Fruit fly (Drosophila melanogaster) whole organism, embryonic: ENCODE results near the gene Gr5a.
A peak's percentile ranks its signal among the peaks of the same experiment; 100 is the strongest.

Experiments
- Ada2b ChIP-seq: fragments of 200-800 bp; sonication (Bioruptor generic); IDR thresholded peaks from 2 replicates; pipeline ENCODE4 v1.3.6; 2022; ENCODE audit warnings: missing biosample characterization, missing genetic modification characterization
- Antp ChIP-seq: fragments of 200-800 bp; sonication (Bioruptor generic); optimal IDR thresholded peaks from 3 replicates; lab custom pipeline; 2016; ENCODE audit warnings: missing biosample characterization, missing genetic modification characterization
- Atf6 ChIP-seq: fragments of 200-800 bp; sonication (Bioruptor generic); IDR thresholded peaks from 2 replicates; pipeline ENCODE4 v1.3.6; 2022; ENCODE audit warnings: missing biosample characterization, missing genetic modification characterization
- BtbVII ChIP-seq: fragments of 200-800 bp; sonication (Bioruptor generic); optimal IDR thresholded peaks from 3 replicates; lab custom pipeline; 2017; ENCODE audit warnings: missing biosample characterization, mild to moderate bottlenecking, missing genetic modification characterization
- CG10565 ChIP-seq: fragments of 200-800 bp; sonication (Bioruptor generic); optimal IDR thresholded peaks from 3 replicates; lab custom pipeline; 2016; ENCODE audit warnings: missing biosample characterization, mild to moderate bottlenecking, missing genetic modification characterization
- CG11093 ChIP-seq: fragments of 200-800 bp; sonication (Bioruptor generic); IDR thresholded peaks from 3 replicates; pipeline ENCODE4 v1.3.6; 2022; ENCODE audit warnings: missing biosample characterization, missing genetic modification characterization
- CG11247 ChIP-seq: fragments of 200-800 bp; sonication (Bioruptor generic); IDR thresholded peaks from 2 replicates; pipeline ENCODE4 v1.3.6; 2022; ENCODE audit warnings: missing biosample characterization, missing genetic modification characterization
- CG12219 ChIP-seq: fragments of 200-800 bp; sonication (Bioruptor generic); optimal IDR thresholded peaks from 3 replicates; lab custom pipeline; 2018; ENCODE audit warnings: missing biosample characterization, mild to moderate bottlenecking, missing genetic modification characterization
- CG13296 ChIP-seq: fragments of 200-800 bp; sonication (Bioruptor generic); optimal IDR thresholded peaks from 3 replicates; lab custom pipeline; 2018; ENCODE audit warnings: missing biosample characterization, mild to moderate bottlenecking, missing genetic modification characterization
- CG15514 ChIP-seq: fragments of 200-800 bp; sonication (Bioruptor generic); optimal IDR thresholded peaks from 3 replicates; lab custom pipeline; 2017; ENCODE audit warnings: missing biosample characterization, missing genetic modification characterization, mild to moderate bottlenecking, moderate library complexity, missing genetic modification reagents
- CG15601 ChIP-seq: fragments of 200-800 bp; sonication (Bioruptor generic); optimal IDR thresholded peaks from 3 replicates; lab custom pipeline; 2019; ENCODE audit warnings: missing biosample characterization, mild to moderate bottlenecking, missing genetic modification characterization, moderate library complexity
- CG17361 ChIP-seq: fragments of 200-800 bp; sonication (Bioruptor generic); IDR thresholded peaks from 3 replicates; pipeline ENCODE4 v1.3.6; 2022; ENCODE audit warnings: missing biosample characterization, missing genetic modification characterization
- CG17385 ChIP-seq: fragments of 200-800 bp; sonication (Bioruptor generic); optimal IDR thresholded peaks from 3 replicates; lab custom pipeline; 2018; ENCODE audit warnings: missing biosample characterization, mild to moderate bottlenecking, missing genetic modification characterization
- CG17912 ChIP-seq: fragments of 200-800 bp; sonication (Bioruptor generic); optimal IDR thresholded peaks from 2 replicates; lab custom pipeline; 2018; ENCODE audit warnings: missing biosample characterization, mild to moderate bottlenecking, missing genetic modification characterization
- CG33213 ChIP-seq: fragments of 200-800 bp; sonication (Bioruptor generic); optimal IDR thresholded peaks from 3 replicates; lab custom pipeline; 2016; ENCODE audit warnings: missing biosample characterization, missing genetic modification characterization
- CG33557 ChIP-seq: fragments of 200-800 bp; sonication (Bioruptor generic); optimal IDR thresholded peaks from 2 replicates; lab custom pipeline; 2019; ENCODE audit warnings: missing biosample characterization, mild to moderate bottlenecking, missing genetic modification characterization, moderate library complexity
- CG43689 ChIP-seq: fragments of 200-800 bp; sonication (Bioruptor generic); IDR thresholded peaks from 2 replicates; pipeline ENCODE4 v1.3.6; 2022; ENCODE audit warnings: missing biosample characterization, missing genetic modification characterization
- CG6175 ChIP-seq: fragments of 200-800 bp; sonication (Bioruptor generic); IDR thresholded peaks from 3 replicates; pipeline ENCODE4 v1.3.6; 2022; ENCODE audit warnings: missing biosample characterization, missing genetic modification characterization
- CG6272 ChIP-seq: fragments of 200-800 bp; sonication (Bioruptor generic); IDR thresholded peaks from 2 replicates; pipeline ENCODE4 v1.3.6; 2022; ENCODE audit warnings: missing biosample characterization, missing genetic modification characterization
- CG8478 ChIP-seq: fragments of >200 bp; optimal IDR thresholded peaks from 2 replicates; lab custom pipeline; 2018
- CG9817 ChIP-seq: fragments of 200-800 bp; sonication (Bioruptor generic); optimal IDR thresholded peaks from 2 replicates; lab custom pipeline; 2018; ENCODE audit warnings: missing biosample characterization, mild to moderate bottlenecking, missing genetic modification characterization, moderate library complexity
- CTCF ChIP-seq: fragments of 200-800 bp; sonication (Bioruptor generic); optimal IDR thresholded peaks from 2 replicates; lab custom pipeline; 2017; ENCODE audit warnings: missing biosample characterization, mild to moderate bottlenecking, missing genetic modification characterization, moderate library complexity
- D19B ChIP-seq: fragments of 200-800 bp; sonication (Bioruptor generic); optimal IDR thresholded peaks from 2 replicates; lab custom pipeline; 2017; ENCODE audit warnings: missing biosample characterization, mild to moderate bottlenecking, missing genetic modification characterization
- Doc2 ChIP-seq: fragments of 200-800 bp; sonication (Bioruptor generic); IDR thresholded peaks from 2 replicates; pipeline ENCODE4 v1.3.6; 2022; ENCODE audit warnings: missing biosample characterization, missing genetic modification characterization
- Drgx ChIP-seq: fragments of 200-800 bp; sonication (Bioruptor generic); IDR thresholded peaks from 2 replicates; pipeline ENCODE4 v1.3.6; 2022; ENCODE audit warnings: missing biosample characterization, missing genetic modification characterization
- E2f1 ChIP-seq: fragments of 200-800 bp; sonication (Bioruptor generic); IDR thresholded peaks from 2 replicates; pipeline ENCODE4 v1.3.6; 2022; ENCODE audit warnings: missing biosample characterization, missing genetic modification characterization
- Gug ChIP-seq: fragments of 200-800 bp; sonication (Bioruptor generic); IDR thresholded peaks from 4 replicates; pipeline ENCODE4 v1.3.6; 2022; ENCODE audit warnings: missing biosample characterization, missing genetic modification characterization
- Hr78 ChIP-seq, 2 experiments: fragments of 200-800 bp in 1 of 2; fragments of >200 bp in 1 of 2; sonication (Bioruptor generic) in 1 of 2; optimal IDR thresholded peaks; 2 replicates each; lab custom pipeline; 2017 to 2019; ENCODE audit warnings: missing biosample characterization in 2 of 2, missing genetic modification characterization in 2 of 2, mild to moderate bottlenecking in 1 of 2, moderate library complexity in 1 of 2
- Hsf ChIP-seq: fragments of 200-800 bp; sonication (Bioruptor generic); optimal IDR thresholded peaks from 3 replicates; lab custom pipeline; 2016; ENCODE audit warnings: missing biosample characterization, missing genetic modification characterization
- Mes4 ChIP-seq: fragments of 200-800 bp; sonication (Bioruptor generic); optimal IDR thresholded peaks from 2 replicates; lab custom pipeline; 2016; ENCODE audit warnings: missing biosample characterization, missing genetic modification characterization
- Sox100B ChIP-seq: fragments of 200-800 bp; sonication (Bioruptor generic); optimal IDR thresholded peaks from 3 replicates; lab custom pipeline; 2018; ENCODE audit warnings: missing biosample characterization, mild to moderate bottlenecking, missing genetic modification characterization
- Sry-δ ChIP-seq: fragments of 200-800 bp; sonication (Bioruptor generic); optimal IDR thresholded peaks from 2 replicates; lab custom pipeline; 2016; ENCODE audit warnings: missing biosample characterization, missing genetic modification characterization
- bcd ChIP-seq: fragments of 200-800 bp; sonication (Bioruptor generic); optimal IDR thresholded peaks from 2 replicates; lab custom pipeline; 2017; ENCODE audit warnings: missing biosample characterization, mild to moderate bottlenecking, missing genetic modification characterization
- bowl ChIP-seq: fragments of 200-800 bp; sonication (Bioruptor generic); IDR thresholded peaks from 2 replicates; pipeline ENCODE4 v1.3.6; 2022; ENCODE audit warnings: missing biosample characterization, missing genetic modification characterization
- chif ChIP-seq, 2 experiments: fragments of 200-800 bp; sonication (Bioruptor generic); optimal IDR thresholded peaks; 3 replicates each; lab custom pipeline; 2016; ENCODE audit warnings: missing biosample characterization in 2 of 2, missing genetic modification characterization in 2 of 2
- disco-r ChIP-seq: fragments of 200-800 bp; sonication (Bioruptor generic); optimal IDR thresholded peaks from 2 replicates; lab custom pipeline; 2016; ENCODE audit warnings: missing biosample characterization, missing genetic modification characterization
- dmrt11E ChIP-seq: fragments of 200-800 bp; sonication (Bioruptor generic); optimal IDR thresholded peaks from 3 replicates; lab custom pipeline; 2018; ENCODE audit warnings: missing biosample characterization, mild to moderate bottlenecking, missing genetic modification characterization, moderate library complexity
- emc ChIP-seq: fragments of 200-800 bp; sonication (Bioruptor generic); optimal IDR thresholded peaks from 2 replicates; lab custom pipeline; 2016; ENCODE audit warnings: missing biosample characterization, missing genetic modification characterization
- en ChIP-seq: fragments of 200-800 bp; sonication (Bioruptor generic); optimal IDR thresholded peaks from 2 replicates; lab custom pipeline; 2016; ENCODE audit warnings: missing biosample characterization, missing genetic modification characterization
- ewg ChIP-seq: fragments of 200-800 bp; sonication (Bioruptor generic); optimal IDR thresholded peaks from 3 replicates; lab custom pipeline; 2017; ENCODE audit warnings: mild to moderate bottlenecking, missing biosample characterization, missing genetic modification reagents, missing genetic modification characterization
- exex ChIP-seq: fragments of 200-800 bp; sonication (Bioruptor generic); optimal IDR thresholded peaks from 4 replicates; lab custom pipeline; 2018; ENCODE audit warnings: missing biosample characterization, mild to moderate bottlenecking, missing genetic modification characterization, moderate library complexity
- hb ChIP-seq: fragments of 200-800 bp; sonication (Bioruptor generic); IDR thresholded peaks from 3 replicates; pipeline ENCODE4 v1.3.6; 2022; ENCODE audit warnings: missing biosample characterization, missing genetic modification characterization; ENCODE audit not compliant: partially characterized antibody
- hbn ChIP-seq: fragments of 200-800 bp; sonication (Bioruptor generic); IDR thresholded peaks from 2 replicates; pipeline ENCODE4 v1.3.6; 2022; ENCODE audit warnings: missing biosample characterization, missing genetic modification characterization; ENCODE audit not compliant: partially characterized antibody
- kah ChIP-seq: fragments of 200-800 bp; sonication (Bioruptor generic); optimal IDR thresholded peaks from 2 replicates; lab custom pipeline; 2018; ENCODE audit warnings: missing biosample characterization, mild to moderate bottlenecking, missing genetic modification characterization
- ken ChIP-seq: fragments of 200-800 bp; sonication (Bioruptor generic); IDR thresholded peaks from 3 replicates; pipeline ENCODE4 v1.3.6; 2022; ENCODE audit warnings: missing biosample characterization, missing genetic modification characterization
- lab ChIP-seq: fragments of 200-800 bp; sonication (Bioruptor generic); optimal IDR thresholded peaks from 3 replicates; lab custom pipeline; 2017; ENCODE audit warnings: missing biosample characterization, missing genetic modification characterization, mild to moderate bottlenecking, moderate library complexity, missing genetic modification reagents
- lmd ChIP-seq: fragments of 200-800 bp; sonication (Bioruptor generic); IDR thresholded peaks from 2 replicates; pipeline ENCODE4 v1.3.6; 2022; ENCODE audit warnings: missing biosample characterization, missing genetic modification characterization
- pho ChIP-seq: fragments of 200-800 bp; sonication (Bioruptor generic); optimal IDR thresholded peaks from 2 replicates; lab custom pipeline; 2016; ENCODE audit warnings: missing biosample characterization, missing genetic modification characterization
- pum ChIP-seq: fragments of 200-800 bp; sonication (Bioruptor generic); optimal IDR thresholded peaks from 2 replicates; lab custom pipeline; 2016; ENCODE audit warnings: missing biosample characterization, missing genetic modification characterization
- sisA ChIP-seq: fragments of 200-800 bp; sonication (Bioruptor generic); IDR thresholded peaks from 2 replicates; pipeline ENCODE4 v1.3.6; 2022; ENCODE audit warnings: missing biosample characterization, missing genetic modification characterization
- ssp ChIP-seq: fragments of 200-800 bp; sonication (Bioruptor generic); IDR thresholded peaks from 2 replicates; pipeline ENCODE4 v1.3.6; 2022; ENCODE audit warnings: missing biosample characterization, missing genetic modification characterization
- stc ChIP-seq: fragments of 200-800 bp; sonication (Bioruptor generic); IDR thresholded peaks from 2 replicates; pipeline ENCODE4 v1.3.6; 2022; ENCODE audit warnings: missing biosample characterization, missing genetic modification characterization
- vvl ChIP-seq: fragments of 200-800 bp; sonication (Bioruptor generic); IDR thresholded peaks from 2 replicates; pipeline ENCODE4 v1.3.6; 2022; ENCODE audit warnings: missing biosample characterization, missing genetic modification characterization
- wor ChIP-seq: fragments of 200-800 bp; sonication (Bioruptor generic); IDR thresholded peaks from 2 replicates; pipeline ENCODE4 v1.3.6; 2022; ENCODE audit warnings: missing biosample characterization, missing genetic modification characterization

Gene Gr5a

dm6 chrX:5646228-5646627 lies 34.2 kb upstream of the Gr5a start (continued):
- TF ChIP-seq wor (GFP tag; lab: Robert Waterston, UW): no peak
- TF ChIP-seq CG33213 (GFP tag; lab: Kevin White, UChicago): no peak
- no peak for TF ChIP-seq CG15514 (GFP tag; lab: Kevin White, UChicago)
- TF ChIP-seq CG12219 (GFP tag; lab: Kevin White, UChicago): no peak
- TF ChIP-seq pum: no peak
- TF ChIP-seq Sry-δ (GFP tag; lab: Kevin White, UChicago): no peak
- no peak for TF ChIP-seq Ada2b
- no peak for TF ChIP-seq E2f1
- TF ChIP-seq dmrt11E: peak; percentile 49
- no peak for TF ChIP-seq BtbVII (GFP tag; lab: Kevin White, UChicago)
- no peak for TF ChIP-seq CG11247 (GFP tag; lab: Robert Waterston, UW)
- peak in 1 of 2 experiments; percentile 41 for TF ChIP-seq chif (GFP tag; optimal IDR thresholded peaks at IDR 0.05; lab: Kevin White, UChicago)
- no peak for TF ChIP-seq CG17385 (GFP tag; lab: Kevin White, UChicago)
- TF ChIP-seq Sox100B: no peak
- no peak for TF ChIP-seq D19B (GFP tag; lab: Kevin White, UChicago)
- TF ChIP-seq sisA (GFP tag; lab: Robert Waterston, UW): no peak
- TF ChIP-seq CG10565 (GFP tag; lab: Kevin White, UChicago): no peak
- TF ChIP-seq CG11093 (GFP tag; lab: Robert Waterston, UW): no peak
- TF ChIP-seq CG33557 (GFP tag; lab: Kevin White, UChicago): no peak
- no peak for TF ChIP-seq ewg (GFP tag; lab: Kevin White, UChicago)
- no peak for TF ChIP-seq CG6175 (GFP tag; lab: Robert Waterston, UW)
- TF ChIP-seq emc: no peak
- TF ChIP-seq vvl: peak; percentile 10; the same call in 1 of the 2 replicates
- TF ChIP-seq CG43689 (GFP tag; lab: Robert Waterston, UW): no peak
- peak; percentile 30 for TF ChIP-seq lab
- TF ChIP-seq exex: no peak
- TF ChIP-seq Hr78 (GFP tag; optimal IDR thresholded peaks at IDR 0.05; lab: Kevin White, UChicago): no peak
- no peak for TF ChIP-seq disco-r (GFP tag; lab: Kevin White, UChicago)
- TF ChIP-seq Doc2: no peak
- no peak for TF ChIP-seq hbn (GFP tag; lab: Robert Waterston, UW)
- no peak for TF ChIP-seq stc (GFP tag; lab: Robert Waterston, UW)
- no peak for TF ChIP-seq CTCF
- TF ChIP-seq hb (GFP tag; lab: Robert Waterston, UW): no peak
- TF ChIP-seq pho (GFP tag; lab: Kevin White, UChicago): no peak
- no peak for TF ChIP-seq Antp (GFP tag; lab: Kevin White, UChicago)
- TF ChIP-seq CG15601 (tag; lab: Kevin White, UChicago): peak; percentile 16
- TF ChIP-seq lmd: no peak
- TF ChIP-seq ssp (GFP tag; lab: Robert Waterston, UW): no peak
- no peak for TF ChIP-seq CG6272 (GFP tag; lab: Robert Waterston, UW)
- no peak for TF ChIP-seq Hsf (GFP tag; lab: Kevin White, UChicago)
- TF ChIP-seq bcd (GFP tag; lab: Kevin White, UChicago): no peak
- no peak for TF ChIP-seq CG9817 (tag; lab: Kevin White, UChicago)
- no peak for TF ChIP-seq en
- TF ChIP-seq Gug (GFP tag; lab: Robert Waterston, UW): no peak
- no peak for TF ChIP-seq CG8478 (lab: Kevin White, UChicago)
- no peak for TF ChIP-seq Atf6 (GFP tag; lab: Robert Waterston, UW)
- no peak for TF ChIP-seq Mes4
- TF ChIP-seq CG17912: no peak
- no peak for TF ChIP-seq CG17361 (GFP tag; lab: Robert Waterston, UW)
- TF ChIP-seq kah: no peak
- TF ChIP-seq CG13296: no peak
- no peak for TF ChIP-seq bowl (GFP tag; lab: Robert Waterston, UW)
- no peak for TF ChIP-seq Drgx (GFP tag; lab: Robert Waterston, UW)
- no peak for TF ChIP-seq ken (GFP tag; lab: Robert Waterston, UW)
